Worm (Caenorhabditis elegans): ENCODE results near the gene nhr-234.

- TF ChIP-seq unc-130 (tag; optimal IDR thresholded peaks at IDR 0.05) (no peak), nhr-76 (tag; optimal IDR thresholded peaks at IDR 0.05) (no peak), mep-1 (tag; optimal IDR thresholded peaks at IDR 0.05) (no peak), lsy-2 (tag; optimal IDR thresholded peaks at IDR 0.05) (no peak), nhr-12 (tag; optimal IDR thresholded peaks at IDR 0.05) (no peak), Y116A8C.19 (tag; optimal IDR thresholded peaks at IDR 0.05; ENCODE audit: borderline replicate concordance) (no peak), unc-62 (GFP tag; optimal IDR thresholded peaks at IDR 0.05) (no peak), zag-1 (tag; optimal IDR thresholded peaks at IDR 0.05) (no peak), nhr-90 (tag; optimal IDR thresholded peaks at IDR 0.05; ENCODE audit: poor library complexity) (no peak), elt-3 (tag; optimal IDR thresholded peaks at IDR 0.05) (no peak), sox-4 (tag; optimal IDR thresholded peaks at IDR 0.05) (no peak)
These were observed 9.6 kb upstream of the nhr-234 start, which contains the start of gene nspe-7 for ce11 chrII:12626887-12627286.

Data from whole organism, L1 larva.